Worm (Caenorhabditis elegans): Measurements from ENCODE around the gene arrd-5.

arrd-5 gene

DNA sequence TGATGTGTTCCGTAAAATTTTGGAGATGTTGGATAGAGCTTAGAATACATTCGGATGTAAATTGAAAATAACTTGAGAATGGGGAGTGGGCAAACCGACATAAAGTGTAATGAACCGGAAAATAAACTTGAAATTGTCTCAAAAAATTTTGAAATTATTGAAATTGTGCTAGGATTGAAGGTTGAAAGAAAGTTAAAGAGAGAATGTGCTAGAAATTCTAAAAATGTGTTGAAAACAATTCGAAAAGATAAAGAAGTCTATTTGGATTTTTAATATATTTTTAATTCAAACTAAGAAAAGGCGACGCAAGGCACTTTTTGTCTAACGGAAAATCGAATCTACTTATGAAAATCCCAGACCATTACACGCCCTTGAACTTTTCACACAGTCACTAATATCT, 1.2 kb upstream of the arrd-5 start, which contains the start of gene ZK938.3:
TSS of gene ZK938.3 (minus strand) at position 101 of the 400 bp plus-strand sequence.
- TF ChIP-seq alr-1 (tag; optimal IDR thresholded peaks at IDR 0.05) (no peak), nhr-10 (tag; optimal IDR thresholded peaks at IDR 0.05) (no peak), R02D3.7 (tag; optimal IDR thresholded peaks at IDR 0.05) (no peak), mbf-1 (tag; optimal IDR thresholded peaks at IDR 0.05) (no peak), unc-62 (GFP tag; optimal IDR thresholded peaks at IDR 0.05) (no peak), nhr-77 (tag; optimal IDR thresholded peaks at IDR 0.05) (no peak)

ce11 chrII:9835958-9836357, 937 bp downstream of the arrd-5 start:
- TF ChIP-seq ztf-11 (tag; optimal IDR thresholded peaks at IDR 0.05) (no peak), gmeb-1 (tag; optimal IDR thresholded peaks at IDR 0.05) (no peak), R02D3.7 (tag; optimal IDR thresholded peaks at IDR 0.05) (no peak), F13H6.1 (tag; optimal IDR thresholded peaks at IDR 0.05) (no peak), ztf-1 (GFP tag; conservative IDR thresholded peaks at IDR 0.05) (no peak), nhr-21 (tag; optimal IDR thresholded peaks at IDR 0.05) (no peak), unc-39 (tag; optimal IDR thresholded peaks at IDR 0.05) (no peak), ceh-82 (tag; optimal IDR thresholded peaks at IDR 0.05) (no peak), Y55F3AM.14 (GFP tag; optimal IDR thresholded peaks at IDR 0.05) (no peak), nhr-12 (tag; optimal IDR thresholded peaks at IDR 0.05) (no peak), alr-1 (tag; optimal IDR thresholded peaks at IDR 0.05) (no peak), blmp-1 (tag; optimal IDR thresholded peaks at IDR 0.05; ENCODE audit: insufficient read depth) (no peak), skn-1 (tag; optimal IDR thresholded peaks at IDR 0.05) (no peak), ZK546.5 (tag; optimal IDR thresholded peaks at IDR 0.05) (no peak), lin-39 (tag; optimal IDR thresholded peaks at IDR 0.05) (no peak), C34F6.9 (tag; optimal IDR thresholded peaks at IDR 0.05) (no peak), nhr-237 (tag; optimal IDR thresholded peaks at IDR 0.05) (no peak), unc-62 (GFP tag; optimal IDR thresholded peaks at IDR 0.05) (no peak)

- TF ChIP-seq peb-1 (tag; optimal IDR thresholded peaks at IDR 0.05) = no peak
- TF ChIP-seq lin-11 (tag; optimal IDR thresholded peaks at IDR 0.05) = peak; percentile 6
These were observed 3.4 kb downstream of the arrd-5 start, which contains the start of gene arrd-4 for ce11 chrII:9838260-9838935. Gene arrd-4, minus strand, starts transcription at chrII:9838310.

DNA sequence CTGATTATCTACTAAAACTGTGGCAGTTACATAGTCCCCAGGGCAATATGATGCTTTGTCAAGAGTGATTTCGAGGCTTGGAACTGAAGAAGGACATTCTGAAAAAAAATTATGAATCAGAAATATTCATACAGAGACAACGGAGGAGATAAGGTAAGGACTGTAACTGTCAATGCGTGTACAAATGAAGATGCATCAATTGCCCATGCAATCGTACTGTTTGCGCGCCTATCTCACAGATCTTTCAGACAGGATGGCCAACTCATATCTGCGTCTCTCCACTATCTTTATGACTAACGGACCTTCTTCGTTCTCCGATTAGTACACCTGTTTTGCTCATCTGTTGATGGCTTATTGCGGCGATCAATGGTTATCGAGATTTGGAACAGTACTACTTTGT, 5.3 kb downstream of the arrd-5 start, which contains the start of gene ZK938.11:
TSS of gene ZK938.11 (minus strand) at position 101 of the 400 bp plus-strand sequence.
- TF ChIP-seq nhr-23 (tag; optimal IDR thresholded peaks at IDR 0.05) = no peak
- TF ChIP-seq elt-3 (tag; optimal IDR thresholded peaks at IDR 0.05) = no peak
- TF ChIP-seq lin-39 (tag; optimal IDR thresholded peaks at IDR 0.05) = no peak
- no peak for TF ChIP-seq unc-62 (GFP tag; optimal IDR thresholded peaks at IDR 0.05)
- TF ChIP-seq fos-1 (tag; optimal IDR thresholded peaks at IDR 0.05) = no peak
- TF ChIP-seq nhr-21 (tag; optimal IDR thresholded peaks at IDR 0.05) = no peak
- TF ChIP-seq nhr-129 (tag; optimal IDR thresholded peaks at IDR 0.05) = no peak
- no peak for TF ChIP-seq nhr-25 (tag; optimal IDR thresholded peaks at IDR 0.05)
- TF ChIP-seq mbf-1 (tag; optimal IDR thresholded peaks at IDR 0.05) = no peak
- no peak for TF ChIP-seq R02D3.7 (tag; optimal IDR thresholded peaks at IDR 0.05)
- no peak for TF ChIP-seq mdl-1 (tag; optimal IDR thresholded peaks at IDR 0.05)
- TF ChIP-seq ztf-1 (GFP tag; conservative IDR thresholded peaks at IDR 0.05) = no peak
- no peak for TF ChIP-seq mab-5 (tag; optimal IDR thresholded peaks at IDR 0.05)
- TF ChIP-seq sem-4 (tag; optimal IDR thresholded peaks at IDR 0.05) = no peak
- no peak for TF ChIP-seq zag-1 (tag; optimal IDR thresholded peaks at IDR 0.05)
- no peak for TF ChIP-seq lin-13 (GFP tag; optimal IDR thresholded peaks at IDR 0.05)
- no peak for TF ChIP-seq sma-9 (GFP tag; optimal IDR thresholded peaks at IDR 0.05)
- no peak for TF ChIP-seq sma-9 (tag; optimal IDR thresholded peaks at IDR 0.05)
- no peak for TF ChIP-seq unc-55 (GFP tag; optimal IDR thresholded peaks at IDR 0.05)
- TF ChIP-seq lin-11 (tag; optimal IDR thresholded peaks at IDR 0.05) = no peak
- no peak for TF ChIP-seq nhr-11 (tag; optimal IDR thresholded peaks at IDR 0.05)
